Fruit fly (Drosophila melanogaster): ENCODE data around the gene eya.

- no peak for TF ChIP-seq esn (GFP tag; optimal IDR thresholded peaks at IDR 0.05)
- no peak for TF ChIP-seq OdsH (GFP tag; optimal IDR thresholded peaks at IDR 0.05)
- TF ChIP-seq Ets21C (GFP tag; optimal IDR thresholded peaks at IDR 0.05): no peak
- no peak for TF ChIP-seq acj6 (GFP tag; optimal IDR thresholded peaks at IDR 0.05)
- TF ChIP-seq Hr4 (GFP tag; optimal IDR thresholded peaks at IDR 0.05): no peak
- no peak for TF ChIP-seq dsx (GFP tag; optimal IDR thresholded peaks at IDR 0.05; ENCODE audit: poor library complexity, severe bottlenecking)
- no peak for TF ChIP-seq CG9139 (GFP tag; optimal IDR thresholded peaks at IDR 0.05)
Measured at dm6 chr2L:6564955-6565354, 18.2 kb upstream of the eya start.

Data from whole organism, prepupa.